Fruit fly (Drosophila melanogaster): ENCODE data around the gene mRpL1.

The mRpL1 gene

DNA sequence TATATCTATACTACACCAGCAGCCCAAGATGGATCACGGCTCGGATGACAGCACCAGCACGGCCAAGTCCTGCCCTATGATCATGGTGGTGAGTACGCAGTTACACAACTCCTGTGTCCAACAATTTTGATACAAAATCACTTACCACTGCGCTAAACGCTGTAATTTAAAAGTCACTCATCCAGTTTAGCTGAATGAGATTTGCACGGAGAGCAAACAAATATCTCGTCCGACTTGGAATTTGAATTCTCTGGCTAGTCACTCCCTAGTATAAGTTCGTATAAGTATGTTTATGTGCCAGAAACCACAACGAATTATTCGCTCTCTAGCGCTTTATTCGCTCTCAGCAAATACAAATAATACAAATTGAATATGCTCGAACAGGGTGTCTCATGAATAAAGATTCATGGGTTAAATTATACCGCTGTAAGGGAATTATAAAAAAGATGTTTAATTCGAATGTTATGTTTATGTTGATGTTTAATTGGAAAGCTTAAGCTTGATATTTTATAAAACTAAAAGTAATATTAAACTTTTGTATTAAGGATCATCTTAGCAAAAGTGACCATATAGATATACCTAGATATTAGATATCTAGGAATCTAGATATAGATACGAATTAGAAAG, 16.6 kb downstream of the mRpL1 start:
- TF ChIP-seq CG6813 (GFP tag; optimal IDR thresholded peaks at IDR 0.05) (peak; percentile 46), exex (tag; optimal IDR thresholded peaks at IDR 0.05) (no peak), ssp (GFP tag; IDR thresholded peaks at IDR 0.05) (no peak), CG2116 (GFP tag; optimal IDR thresholded peaks at IDR 0.05) (no peak), Hey (tag; optimal IDR thresholded peaks at IDR 0.05) (no peak), so (GFP tag; IDR thresholded peaks at IDR 0.05) (no peak), Atf3 (GFP tag; optimal IDR thresholded peaks at IDR 0.05) (no peak), CG16813 (GFP tag; IDR thresholded peaks at IDR 0.05; ENCODE audit: partially characterized antibody) (no peak), CG30431 (GFP tag; optimal IDR thresholded peaks at IDR 0.05) (no peak), da (GFP tag; optimal IDR thresholded peaks at IDR 0.05) (no peak), CG10462 (GFP tag; optimal IDR thresholded peaks at IDR 0.05) (no peak), CG4820 (GFP tag; optimal IDR thresholded peaks at IDR 0.05) (no peak), bsh (GFP tag; optimal IDR thresholded peaks at IDR 0.05) (no peak), toy (GFP tag; IDR thresholded peaks at IDR 0.05) (no peak), Meics (GFP tag; optimal IDR thresholded peaks at IDR 0.05) (peak; percentile 35), maf-S (GFP tag; optimal IDR thresholded peaks at IDR 0.05) (no peak), emc (GFP tag; optimal IDR thresholded peaks at IDR 0.05) (no peak), knrl (GFP tag; IDR thresholded peaks at IDR 0.05; ENCODE audit: partially characterized antibody) (no peak), Sry-β (GFP tag; optimal IDR thresholded peaks at IDR 0.05) (no peak), Neu2 (GFP tag; optimal IDR thresholded peaks at IDR 0.05; ENCODE audit: borderline replicate concordance) (no peak), CG5180 (GFP tag; optimal IDR thresholded peaks at IDR 0.05) (peak; percentile 45), NC2α (GFP tag; optimal IDR thresholded peaks at IDR 0.05) (no peak), dmrt11E (tag; optimal IDR thresholded peaks at IDR 0.05) (no peak), CG30403 (GFP tag; optimal IDR thresholded peaks at IDR 0.05) (peak; percentile 3), Bteb2 (GFP tag; optimal IDR thresholded peaks at IDR 0.05) (no peak), CG5953 (GFP tag; IDR thresholded peaks at IDR 0.05) (no peak), Pdp1 (GFP tag; optimal IDR thresholded peaks at IDR 0.05) (peak in 1 of 2 experiments; percentile 69), CG31365 (tag; optimal IDR thresholded peaks at IDR 0.05) (peak; percentile 6), pum (GFP tag; optimal IDR thresholded peaks at IDR 0.05) (no peak), Hand (GFP tag; optimal IDR thresholded peaks at IDR 0.05) (peak; percentile 1), pnt (GFP tag; optimal IDR thresholded peaks at IDR 0.05) (no peak), Asciz (GFP tag; optimal IDR thresholded peaks at IDR 0.05) (peak; percentile 26), CG32767 (GFP tag; IDR thresholded peaks at IDR 0.05) (no peak), Jarid2 (GFP tag; optimal IDR thresholded peaks at IDR 0.05) (peak; percentile 47), CG16779 (GFP tag; IDR thresholded peaks at IDR 0.05) (no peak), HmgD (GFP tag; optimal IDR thresholded peaks at IDR 0.05) (no peak), cg (GFP tag; optimal IDR thresholded peaks at IDR 0.05) (no peak), CG8478 (optimal IDR thresholded peaks at IDR 0.05) (no peak), vvl (GFP tag; IDR thresholded peaks at IDR 0.05) (peak; percentile 42; the same call in 1 of the 2 replicates), H2.0 (GFP tag; IDR thresholded peaks at IDR 0.05) (no peak), psq (GFP tag; optimal IDR thresholded peaks at IDR 0.05) (no peak), Rfx (GFP tag; IDR thresholded peaks at IDR 0.05) (peak; percentile 51; the same call in 1 of the 2 replicates), CG9437 (GFP tag; optimal IDR thresholded peaks at IDR 0.05) (no peak), lmd (GFP tag; IDR thresholded peaks at IDR 0.05) (no peak; the same call in 1 of the 2 replicates), CG31388 (GFP tag; optimal IDR thresholded peaks at IDR 0.05) (no peak), Adf1 (GFP tag; IDR thresholded peaks at IDR 0.05) (no peak), CG15011 (GFP tag; optimal IDR thresholded peaks at IDR 0.05) (peak; percentile 13), CG4424 (GFP tag; optimal IDR thresholded peaks at IDR 0.05) (no peak), ftz-f1 (GFP tag; optimal IDR thresholded peaks at IDR 0.05) (no peak), crc (GFP tag; optimal IDR thresholded peaks at IDR 0.05) (no peak), CG8924 (tag; optimal IDR thresholded peaks at IDR 0.05) (peak; percentile 25)
